Fruit fly (Drosophila melanogaster): ENCODE results near the gene Mad.

The Mad gene

DNA sequence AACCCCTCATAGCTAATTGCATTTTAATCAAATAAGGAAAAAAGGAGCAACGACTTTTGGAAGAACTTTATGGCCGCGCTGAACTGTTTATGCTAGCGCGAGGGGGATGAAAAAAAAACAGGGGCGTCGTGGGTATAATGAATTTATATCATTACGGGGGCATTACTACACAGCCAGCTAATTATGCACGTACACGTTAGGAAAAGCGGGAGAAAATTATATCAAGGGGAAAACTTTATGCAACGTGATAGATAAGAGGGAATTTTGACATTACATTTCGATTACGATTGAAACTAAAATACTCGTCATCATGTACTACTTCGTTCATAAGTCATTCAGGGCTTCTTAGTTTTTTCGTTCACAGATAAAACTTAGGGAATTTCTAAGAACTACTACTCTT, 31.1 kb downstream of the Mad start, which contains the start of gene CG15403:
CG15403 (plus strand) TSS at position 301 of the 400 bp plus-strand sequence.
- TF ChIP-seq CG3032 (tag; optimal IDR thresholded peaks at IDR 0.05) = no peak
- TF ChIP-seq Lpt (GFP tag; optimal IDR thresholded peaks at IDR 0.05) = no peak
- no peak for TF ChIP-seq CG8319 (GFP tag; optimal IDR thresholded peaks at IDR 0.05)
- TF ChIP-seq fd59A (GFP tag; optimal IDR thresholded peaks at IDR 0.05) = no peak
- TF ChIP-seq Eip93F (GFP tag; optimal IDR thresholded peaks at IDR 0.05) = no peak
- TF ChIP-seq CG3919 (GFP tag; optimal IDR thresholded peaks at IDR 0.05) = no peak
- TF ChIP-seq CG11294 (GFP tag; IDR thresholded peaks at IDR 0.05) = no peak
- TF ChIP-seq pdm3 (GFP tag; optimal IDR thresholded peaks at IDR 0.05) = no peak
- no peak for TF ChIP-seq CG7368 (GFP tag; optimal IDR thresholded peaks at IDR 0.05)
- no peak for TF ChIP-seq dac (GFP tag; optimal IDR thresholded peaks at IDR 0.05)
- no peak for TF ChIP-seq Smox (GFP tag; optimal IDR thresholded peaks at IDR 0.05)
- TF ChIP-seq Eip78C (GFP tag) = no peak
- no peak for TF ChIP-seq Sox14 (GFP tag; optimal IDR thresholded peaks at IDR 0.05)
- no peak for TF ChIP-seq OdsH (GFP tag; optimal IDR thresholded peaks at IDR 0.05)
- TF ChIP-seq CG10631 (GFP tag; optimal IDR thresholded peaks at IDR 0.05) = no peak
- no peak for TF ChIP-seq CG4318 (GFP tag; optimal IDR thresholded peaks at IDR 0.05)
- no peak for TF ChIP-seq CG10669 (GFP tag; optimal IDR thresholded peaks at IDR 0.05)
- TF ChIP-seq CG8119 (GFP tag; IDR thresholded peaks at IDR 0.05) = no peak
- TF ChIP-seq svp (GFP tag) = no peak

- TF ChIP-seq acj6 (GFP tag; optimal IDR thresholded peaks at IDR 0.05) (no peak), CG3919 (GFP tag; optimal IDR thresholded peaks at IDR 0.05) (no peak), cyc (GFP tag; optimal IDR thresholded peaks at IDR 0.05) (no peak), Sox15 (GFP tag; optimal IDR thresholded peaks at IDR 0.05) (no peak)
Measured at dm6 chr2L:3127813-3128212, 31.6 kb downstream of the Mad start.

dm6 chr2L:3124500-3124977, 34.9 kb downstream of the Mad start:
- no peak for TF ChIP-seq CG34406 (GFP tag; optimal IDR thresholded peaks at IDR 0.05)
- peak; percentile 42; the same call in 1 of the 2 replicates for TF ChIP-seq CG15336 (GFP tag; IDR thresholded peaks at IDR 0.05)
- no peak for TF ChIP-seq Eip93F (GFP tag; optimal IDR thresholded peaks at IDR 0.05)
- TF ChIP-seq topi (GFP tag; optimal IDR thresholded peaks at IDR 0.05) = peak; percentile 4
- TF ChIP-seq eg (GFP tag; IDR thresholded peaks at IDR 0.05) = peak; percentile 38; the same call in 1 of the 3 replicates
- TF ChIP-seq CG16779 (tag; optimal IDR thresholded peaks at IDR 0.05) = no peak
- TF ChIP-seq CG3919 (GFP tag; optimal IDR thresholded peaks at IDR 0.05) = peak; percentile 29
- TF ChIP-seq fkh (GFP tag; optimal IDR thresholded peaks at IDR 0.05) = peak; percentile 26
- TF ChIP-seq OdsH (GFP tag; optimal IDR thresholded peaks at IDR 0.05) = no peak
- 0 out of 3 replicates have a peak, but pooled peaks have one; percentile 13 for TF ChIP-seq CG6163 (GFP tag; IDR thresholded peaks at IDR 0.05)
- TF ChIP-seq Eip75B (GFP tag; optimal IDR thresholded peaks at IDR 0.05) = peak; percentile 11
- TF ChIP-seq CG6792 (GFP tag; optimal IDR thresholded peaks at IDR 0.05) = no peak
- TF ChIP-seq CG8632 (GFP tag; optimal IDR thresholded peaks at IDR 0.05) = no peak
- TF ChIP-seq CG10669 (GFP tag; optimal IDR thresholded peaks at IDR 0.05) = peak; percentile 73
- TF ChIP-seq svp (GFP tag) = peak; percentile 98
- TF ChIP-seq pdm3 (GFP tag; optimal IDR thresholded peaks at IDR 0.05) = peak; percentile 1
- no peak for TF ChIP-seq cyc (GFP tag; optimal IDR thresholded peaks at IDR 0.05)

DNA sequence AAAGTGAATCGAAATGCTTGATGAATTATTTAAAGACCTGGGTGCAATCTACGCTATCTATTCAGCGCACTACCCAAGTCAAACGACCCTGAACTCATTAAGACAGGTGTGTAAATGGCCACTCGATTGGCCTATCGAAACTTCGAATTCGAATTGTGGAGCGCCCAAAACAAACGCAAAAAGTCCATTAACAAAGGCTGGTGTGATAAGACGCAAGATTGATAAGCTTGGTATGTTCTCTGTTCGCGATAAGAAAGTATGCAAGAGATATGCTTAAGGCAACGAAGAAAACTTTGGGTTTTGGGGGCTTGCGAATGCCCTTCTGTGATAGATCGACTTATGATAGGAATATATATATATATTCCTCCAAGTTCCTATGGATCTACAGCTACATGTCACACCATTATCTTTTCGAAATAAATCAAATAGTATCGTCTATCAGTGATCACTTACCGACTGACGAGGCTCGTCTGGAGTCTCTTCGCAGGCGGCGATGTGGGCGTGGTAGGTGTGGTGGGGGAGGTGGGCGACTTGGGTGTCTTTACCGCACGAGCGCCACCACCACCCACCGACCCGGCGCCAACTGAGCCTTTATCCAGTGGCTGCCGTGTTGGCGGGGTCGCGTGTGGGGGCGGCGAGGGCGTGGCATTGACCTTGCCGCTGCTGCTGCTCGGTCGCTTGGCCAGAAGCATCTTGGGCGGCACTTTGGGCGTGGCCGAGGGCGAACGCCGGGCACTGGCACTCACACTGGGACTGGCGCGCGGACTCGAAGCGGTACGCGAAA, 35.7 kb downstream of the Mad start:
- TF ChIP-seq svp (GFP tag) (peak; percentile 5), achi (GFP tag; optimal IDR thresholded peaks at IDR 0.05) (no peak)

DNA sequence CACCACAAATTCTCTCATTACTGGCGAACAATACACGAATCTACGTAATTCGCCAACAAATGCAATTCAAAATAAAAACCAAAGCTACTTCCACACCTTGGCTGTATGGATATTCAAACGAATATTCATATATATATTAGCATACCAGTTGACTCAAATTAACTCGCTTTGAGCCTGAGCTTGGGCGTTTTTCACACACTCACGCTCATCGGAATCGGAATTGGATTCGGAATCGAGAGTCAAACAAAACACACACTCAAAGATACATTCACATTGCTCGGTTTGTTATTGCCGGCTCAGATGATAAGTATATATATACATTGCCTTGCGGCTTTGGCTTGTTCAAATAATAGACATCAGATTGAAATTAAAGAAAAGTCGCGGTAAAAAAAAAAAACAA, 37.2 kb downstream of the Mad start:
- TF ChIP-seq fd85E (GFP tag; optimal IDR thresholded peaks at IDR 0.05) (no peak), spab (GFP tag; optimal IDR thresholded peaks at IDR 0.05) (no peak), CG4318 (GFP tag; optimal IDR thresholded peaks at IDR 0.05) (no peak), CG11762 (GFP tag; optimal IDR thresholded peaks at IDR 0.05; ENCODE audit: insufficient read depth) (no peak), lz (GFP tag; optimal IDR thresholded peaks at IDR 0.05) (no peak), Sox14 (GFP tag; optimal IDR thresholded peaks at IDR 0.05) (no peak), fkh (GFP tag; optimal IDR thresholded peaks at IDR 0.05) (no peak)
